Worm (Caenorhabditis elegans) whole organism, L1 larva: ENCODE data around the gene C06C3.7.

Source experiments
- nhr-28 ChIP-seq: fragments of 150-350 bp; optimal IDR thresholded peaks from 2 replicates; lab custom pipeline; 2014; ENCODE audit warnings: missing biosample characterization, missing genetic modification characterization
- pag-3 ChIP-seq: sonication (generic microtip); optimal IDR thresholded peaks from 2 replicates; lab custom pipeline; 2017; ENCODE audit warnings: missing genetic modification characterization, mild to moderate bottlenecking, missing compliant biosample characterization, antibody characterized with exemption, borderline replicate concordance; ENCODE audit not compliant: insufficient read depth
- unc-130 ChIP-seq: fragments of 150-350 bp; optimal IDR thresholded peaks from 2 replicates; lab custom pipeline; 2017; ENCODE audit warnings: missing biosample characterization, missing genetic modification characterization, inconsistent platforms
- unc-62 ChIP-seq: fragments of 150-350 bp; optimal IDR thresholded peaks from 2 replicates; lab custom pipeline; 2014; ENCODE audit warnings: missing biosample characterization, missing genetic modification reagents, missing genetic modification characterization
- ztf-11 ChIP-seq, 2 experiments: sonication (generic microtip); optimal IDR thresholded peaks; 2 replicates each; lab custom pipeline; 2016 to 2017; ENCODE audit warnings: missing genetic modification characterization in 2 of 2, missing biosample characterization in 1 of 2, missing compliant biosample characterization in 1 of 2

- TF ChIP-seq unc-130 (tag; lab: Kevin White, UChicago) = no peak
- no peak for TF ChIP-seq ztf-11 (tag; optimal IDR thresholded peaks at IDR 0.05; lab: Kevin White, UChicago)
- TF ChIP-seq unc-62 (GFP tag; lab: Kevin White, UChicago) = no peak
- TF ChIP-seq pag-3 (tag; lab: Kevin White, UChicago) = no peak
- TF ChIP-seq nhr-28 (tag; lab: Kevin White, UChicago) = no peak
Observed at ce11 chrII:9362249-9362648, 23.1 kb upstream of the C06C3.7 start.
